Worm (Caenorhabditis elegans) whole organism, midembryonic: ENCODE data around the gene mlc-4.

Experiments
- T22C8.4 ChIP-seq: fragments of 200-800 bp; sonication (Bioruptor generic); IDR thresholded peaks from 2 replicates; pipeline ENCODE4 v1.3.6; 2022; ENCODE audit warnings: missing genetic modification characterization, missing compliant biosample characterization
- cog-1 ChIP-seq: sonication (generic microtip); optimal IDR thresholded peaks from 2 replicates; lab custom pipeline; 2016; ENCODE audit warnings: missing genetic modification characterization, missing compliant biosample characterization
- flt-1 ChIP-seq: fragments of 200-800 bp; sonication (Bioruptor generic); IDR thresholded peaks from 2 replicates; pipeline ENCODE4 v1.3.6; 2022; ENCODE audit warnings: missing genetic modification characterization, missing compliant biosample characterization
- klf-2 ChIP-seq: fragments of 200-800 bp; sonication (Bioruptor generic); conservative IDR thresholded peaks from 2 replicates; pipeline ENCODE4 v1.3.6; 2022; ENCODE audit warnings: missing genetic modification reagents, missing genetic modification characterization, missing compliant biosample characterization
- med-1 ChIP-seq: sonication (generic microtip); optimal IDR thresholded peaks from 2 replicates; lab custom pipeline; 2017; ENCODE audit warnings: missing genetic modification characterization, mild to moderate bottlenecking, missing compliant biosample characterization, antibody characterized with exemption, missing genetic modification reagents; ENCODE audit not compliant: insufficient read depth

ce11 chrIII:3429761-3430160 is 36.2 kb upstream of the mlc-4 start:
- TF ChIP-seq klf-2 (GFP tag; lab: Robert Waterston, UW) (no peak), T22C8.4 (GFP tag; lab: Robert Waterston, UW) (peak; percentile 65), cog-1 (no peak), flt-1 (GFP tag; lab: Robert Waterston, UW) (no peak), med-1 (no peak)
